Worm (Caenorhabditis elegans): ENCODE measurements around the gene Y6E2A.10.

ce11 chrV:15773141-15773540 lies 42.8 kb upstream of the Y6E2A.10 start, which contains the start of gene nhr-60:
- no peak for TF ChIP-seq nfyb-1 (GFP tag; IDR thresholded peaks at IDR 0.05)
- TF ChIP-seq Y95B8A.8 (GFP tag; IDR thresholded peaks at IDR 0.05), result no peak
- TF ChIP-seq attf-6 (GFP tag; IDR thresholded peaks at IDR 0.05), result no peak
- TF ChIP-seq ama-1 (optimal IDR thresholded peaks at IDR 0.05), result no peak
- no peak for TF ChIP-seq ama-1 (GFP tag; optimal IDR thresholded peaks at IDR 0.05)
- TF ChIP-seq nfya-1 (tag; optimal IDR thresholded peaks at IDR 0.05; ENCODE audit: borderline replicate concordance, insufficient read depth), result no peak

Measured in whole organism, young adult.